Fruit fly (Drosophila melanogaster) whole organism, adult: ENCODE measurements around the gene Uxs.

Experiments
- CG11617 ChIP-seq: fragments of 200-800 bp; sonication (Bioruptor generic); optimal IDR thresholded peaks from 2 replicates; lab custom pipeline; 2017; ENCODE audit warnings: mild to moderate bottlenecking, missing biosample characterization, missing genetic modification reagents, missing genetic modification characterization
- CG12768 ChIP-seq: fragments of 200-800 bp; sonication (Bioruptor generic); optimal IDR thresholded peaks from 2 replicates; lab custom pipeline; 2017; ENCODE audit warnings: missing biosample characterization, missing genetic modification characterization, mild to moderate bottlenecking, moderate library complexity, missing genetic modification reagents
- CG14711 ChIP-seq: fragments of 200-800 bp; sonication (Bioruptor generic); optimal IDR thresholded peaks from 2 replicates; lab custom pipeline; 2018; ENCODE audit warnings: missing biosample characterization, mild to moderate bottlenecking, missing genetic modification characterization, moderate library complexity
- CG1620 ChIP-seq: fragments of 200-800 bp; sonication (Bioruptor generic); optimal IDR thresholded peaks from 2 replicates; lab custom pipeline; 2016; ENCODE audit warnings: missing biosample characterization, missing genetic modification characterization
- CG33017 ChIP-seq: fragments of 200-800 bp; sonication (Bioruptor generic); optimal IDR thresholded peaks from 2 replicates; lab custom pipeline; 2018; ENCODE audit warnings: missing biosample characterization, mild to moderate bottlenecking, missing genetic modification characterization, moderate library complexity
- CG5204 ChIP-seq: fragments of 200-800 bp; sonication (Bioruptor generic); optimal IDR thresholded peaks from 2 replicates; lab custom pipeline; 2016; ENCODE audit warnings: missing biosample characterization, missing genetic modification characterization
- CG7045 ChIP-seq: fragments of 200-800 bp; sonication (Bioruptor generic); optimal IDR thresholded peaks from 2 replicates; lab custom pipeline; 2017; ENCODE audit warnings: missing biosample characterization, mild to moderate bottlenecking, missing genetic modification characterization
- CG7101 ChIP-seq: fragments of 200-800 bp; sonication (Bioruptor generic); optimal IDR thresholded peaks from 2 replicates; lab custom pipeline; 2018; ENCODE audit warnings: missing biosample characterization, mild to moderate bottlenecking, missing genetic modification characterization, moderate library complexity
- Clk ChIP-seq: fragments of 200-800 bp; sonication (Bioruptor generic); optimal IDR thresholded peaks from 2 replicates; lab custom pipeline; 2017; ENCODE audit warnings: missing biosample characterization, missing genetic modification characterization
- Crg-1 ChIP-seq: fragments of 200-800 bp; sonication (Bioruptor generic); optimal IDR thresholded peaks from 2 replicates; lab custom pipeline; 2016; ENCODE audit warnings: missing biosample characterization, missing genetic modification characterization
- Hr96 ChIP-seq: fragments of 200-800 bp; sonication (Bioruptor generic); optimal IDR thresholded peaks from 2 replicates; lab custom pipeline; 2016; ENCODE audit warnings: missing biosample characterization, missing genetic modification characterization
- Mnt ChIP-seq: fragments of 200-800 bp; sonication (Bioruptor generic); optimal IDR thresholded peaks from 2 replicates; lab custom pipeline; 2016; ENCODE audit warnings: missing biosample characterization, mild to moderate bottlenecking, missing genetic modification characterization
- bab1 ChIP-seq: fragments of 200-800 bp; sonication (Bioruptor generic); optimal IDR thresholded peaks from 3 replicates; lab custom pipeline; 2019; ENCODE audit warnings: missing biosample characterization, mild to moderate bottlenecking, missing genetic modification characterization, moderate library complexity
- cic ChIP-seq: fragments of 200-800 bp; sonication (Bioruptor generic); optimal IDR thresholded peaks from 2 replicates; lab custom pipeline; 2017; ENCODE audit warnings: missing biosample characterization, mild to moderate bottlenecking, missing genetic modification characterization, moderate library complexity
- cnc ChIP-seq, 2 experiments: fragments of >200 bp; optimal IDR thresholded peaks; 2 replicates each; lab custom pipeline; 2017
- kay ChIP-seq: fragments of 200-800 bp; sonication (Bioruptor generic); peaks from one replicate; lab custom pipeline; 2016; ENCODE audit warnings: missing biosample characterization, missing genetic modification characterization, borderline replicate concordance
- ovo ChIP-seq: fragments of 200-800 bp; sonication (Bioruptor generic); optimal IDR thresholded peaks from 2 replicates; lab custom pipeline; 2016; ENCODE audit warnings: missing biosample characterization, missing genetic modification characterization
- pad ChIP-seq: fragments of 200-800 bp; sonication (Bioruptor generic); optimal IDR thresholded peaks from 3 replicates; lab custom pipeline; 2017; ENCODE audit warnings: missing biosample characterization, missing genetic modification characterization, mild to moderate bottlenecking, moderate library complexity, missing genetic modification reagents
- tj ChIP-seq: fragments of 200-800 bp; sonication (Bioruptor generic); optimal IDR thresholded peaks from 3 replicates; lab custom pipeline; 2017; ENCODE audit warnings: missing biosample characterization, mild to moderate bottlenecking, missing genetic modification characterization, moderate library complexity
- toe ChIP-seq: fragments of 200-800 bp; sonication (Bioruptor generic); optimal IDR thresholded peaks from 2 replicates; lab custom pipeline; 2016; ENCODE audit warnings: missing biosample characterization, missing genetic modification characterization

Uxs gene

DNA sequence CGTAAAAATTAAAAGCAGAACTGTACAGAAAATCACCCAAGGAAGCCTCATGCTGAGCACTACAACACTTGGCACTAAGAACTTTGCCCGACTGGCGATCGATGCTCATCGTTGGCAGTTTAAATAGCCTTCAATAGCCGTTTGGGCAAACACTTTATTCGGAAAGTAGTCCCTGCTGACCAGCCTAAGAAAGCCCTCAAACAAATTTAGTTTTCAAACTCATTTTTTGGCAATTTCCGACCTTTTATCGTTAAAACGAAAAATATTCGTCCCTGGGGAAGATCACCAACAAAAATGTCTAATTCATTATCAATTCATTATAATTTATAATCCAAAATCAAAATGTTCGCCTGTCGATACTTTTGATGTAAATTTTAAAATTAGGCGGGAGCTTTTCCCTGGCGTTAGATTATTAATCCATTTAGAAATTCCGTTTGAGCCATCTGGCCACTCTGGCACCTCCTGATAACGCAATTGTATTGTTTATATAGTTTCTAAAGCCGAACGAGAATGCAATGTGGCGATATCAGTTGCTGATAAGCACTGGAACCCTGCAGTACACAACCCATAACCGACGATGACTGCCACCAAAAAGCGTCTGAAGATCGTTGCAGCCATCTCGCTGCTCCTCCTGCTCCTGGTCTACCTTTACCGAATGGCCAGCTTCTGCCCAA, at the start of gene Uxs, which contains the start of gene mthl7:
Gene Uxs (plus strand): TSS at position 460 of the 674 bp plus-strand sequence.
Gene mthl7 (minus strand): TSS at position 51 of the 674 bp plus-strand sequence.
- TF ChIP-seq Mnt (GFP tag; lab: Kevin White, UChicago) (peak; percentile 53), CG14711 (tag; lab: Kevin White, UChicago) (peak; percentile 4), toe (no peak), Hr96 (GFP tag; lab: Kevin White, UChicago) (no peak), cic (GFP tag; lab: Kevin White, UChicago) (peak; percentile 84), CG7045 (GFP tag; lab: Kevin White, UChicago) (no peak), bab1 (peak; percentile 32)

dm6 chr3L:8137448-8137906, 43.2 kb upstream of the Uxs start, which contains the start of the genes Setx and mus301:
Gene Setx (minus strand): TSS chr3L:8137498.
Gene mus301 (plus strand): TSS chr3L:8137808.
- TF ChIP-seq CG14711 (tag; lab: Kevin White, UChicago) (peak; percentile 74), pad (GFP tag; lab: Kevin White, UChicago) (peak; percentile 82), Mnt (GFP tag; lab: Kevin White, UChicago) (peak; percentile 76), CG7101 (tag; lab: Kevin White, UChicago) (peak; percentile 84), CG12768 (GFP tag; lab: Kevin White, UChicago) (peak; percentile 88), toe (peak; percentile 89), ovo (peak; percentile 90), tj (GFP tag; lab: Kevin White, UChicago) (peak; percentile 72), CG7045 (GFP tag; lab: Kevin White, UChicago) (peak; percentile 81), Crg-1 (GFP tag; lab: Kevin White, UChicago) (peak; percentile 91), cnc (optimal IDR thresholded peaks at IDR 0.05; lab: Kevin White, UChicago) (no peak), CG33017 (tag; lab: Kevin White, UChicago) (peak; percentile 58), kay (GFP tag; lab: Kevin White, UChicago) (no peak), Clk (GFP tag; lab: Kevin White, UChicago) (peak; percentile 68), CG11617 (GFP tag; lab: Kevin White, UChicago) (peak; percentile 83), CG1620 (GFP tag; lab: Kevin White, UChicago) (peak; percentile 90), cic (GFP tag; lab: Kevin White, UChicago) (peak; percentile 34), Hr96 (GFP tag; lab: Kevin White, UChicago) (peak; percentile 80), bab1 (peak; percentile 82), CG5204 (GFP tag; lab: Kevin White, UChicago) (peak; percentile 89)

- TF ChIP-seq kay (GFP tag; lab: Kevin White, UChicago): no peak
- no peak for TF ChIP-seq Clk (GFP tag; lab: Kevin White, UChicago)
- TF ChIP-seq CG12768 (GFP tag; lab: Kevin White, UChicago): no peak
- no peak for TF ChIP-seq CG5204 (GFP tag; lab: Kevin White, UChicago)
- no peak for TF ChIP-seq CG1620 (GFP tag; lab: Kevin White, UChicago)
- TF ChIP-seq ovo: no peak
- no peak for TF ChIP-seq pad (GFP tag; lab: Kevin White, UChicago)
- no peak for TF ChIP-seq cnc (optimal IDR thresholded peaks at IDR 0.05; lab: Kevin White, UChicago)
- TF ChIP-seq cic (GFP tag; lab: Kevin White, UChicago): no peak
- no peak for TF ChIP-seq bab1
- TF ChIP-seq CG33017 (tag; lab: Kevin White, UChicago): no peak
- no peak for TF ChIP-seq toe
- no peak for TF ChIP-seq CG14711 (tag; lab: Kevin White, UChicago)
These were observed 30.4 kb upstream of the Uxs start for dm6 chr3L:8150284-8150683.

- TF ChIP-seq tj (GFP tag; lab: Kevin White, UChicago) (no peak), pad (GFP tag; lab: Kevin White, UChicago) (no peak), CG5204 (GFP tag; lab: Kevin White, UChicago) (no peak), ovo (no peak), CG7101 (tag; lab: Kevin White, UChicago) (no peak), cnc (optimal IDR thresholded peaks at IDR 0.05; lab: Kevin White, UChicago) (no peak), CG33017 (tag; lab: Kevin White, UChicago) (no peak), CG14711 (tag; lab: Kevin White, UChicago) (no peak), Hr96 (GFP tag; lab: Kevin White, UChicago) (no peak), Clk (GFP tag; lab: Kevin White, UChicago) (no peak), toe (no peak), CG11617 (GFP tag; lab: Kevin White, UChicago) (no peak), bab1 (no peak), cic (GFP tag; lab: Kevin White, UChicago) (no peak), CG7045 (GFP tag; lab: Kevin White, UChicago) (no peak), CG1620 (GFP tag; lab: Kevin White, UChicago) (no peak), Crg-1 (GFP tag; lab: Kevin White, UChicago) (no peak), CG12768 (GFP tag; lab: Kevin White, UChicago) (no peak), kay (GFP tag; lab: Kevin White, UChicago) (no peak), Mnt (GFP tag; lab: Kevin White, UChicago) (no peak)
These were observed 29.9 kb upstream of the Uxs start for dm6 chr3L:8150812-8151211.

dm6 chr3L:8151727-8152199, 29.0 kb upstream of the Uxs start, which contains the start of gene CG13676:
Gene CG13676 (minus strand): TSS chr3L:8151813.
- TF ChIP-seq ovo (no peak), pad (GFP tag; lab: Kevin White, UChicago) (no peak), CG7045 (GFP tag; lab: Kevin White, UChicago) (no peak), CG11617 (GFP tag; lab: Kevin White, UChicago) (no peak), bab1 (no peak)
